Worm (Caenorhabditis elegans) whole organism, mixed stage, embryonic: Measurements from ENCODE around the gene F59A6.13.

Experiments used
- M03D4.4 ChIP-seq: sonication (generic microtip); optimal IDR thresholded peaks from 2 replicates; lab custom pipeline; 2017; ENCODE audit warnings: mild to moderate bottlenecking, missing genetic modification characterization, missing compliant biosample characterization
- bed-3 ChIP-seq: fragments of 200-800 bp; sonication (Bioruptor generic); optimal IDR thresholded peaks from 3 replicates; lab custom pipeline; 2018; ENCODE audit warnings: mild to moderate bottlenecking, missing genetic modification characterization, moderate library complexity, missing compliant biosample characterization
- blmp-1 ChIP-seq: fragments of 150-350 bp; optimal IDR thresholded peaks from 2 replicates; lab custom pipeline; 2014; ENCODE audit warnings: missing biosample characterization, missing genetic modification characterization
- ceh-39 ChIP-seq: fragments of 150-350 bp; optimal IDR thresholded peaks from 2 replicates; lab custom pipeline; 2014; ENCODE audit warnings: missing biosample characterization, missing genetic modification characterization
- ceh-43 ChIP-seq: fragments of 200-800 bp; sonication (Bioruptor generic); optimal IDR thresholded peaks from 2 replicates; lab custom pipeline; 2018; ENCODE audit warnings: mild to moderate bottlenecking, missing genetic modification characterization, moderate library complexity, missing compliant biosample characterization
- ceh-83 ChIP-seq: fragments of 200-800 bp; sonication (Bioruptor generic); optimal IDR thresholded peaks from 2 replicates; lab custom pipeline; 2018; ENCODE audit warnings: mild to moderate bottlenecking, missing genetic modification characterization, missing compliant biosample characterization
- ces-1 ChIP-seq: fragments of 150-350 bp; optimal IDR thresholded peaks from 2 replicates; lab custom pipeline; 2014; ENCODE audit warnings: missing biosample characterization, missing genetic modification reagents, missing genetic modification characterization
- cnd-1 ChIP-seq: fragments of 200-800 bp; sonication (Bioruptor generic); optimal IDR thresholded peaks from 2 replicates; lab custom pipeline; 2018; ENCODE audit warnings: mild to moderate bottlenecking, missing genetic modification characterization, missing compliant biosample characterization
- drap-1 ChIP-seq: fragments of 200-800 bp; sonication (Bioruptor generic); optimal IDR thresholded peaks from 3 replicates; lab custom pipeline; 2018; ENCODE audit warnings: mild to moderate bottlenecking, missing genetic modification characterization, missing compliant biosample characterization
- elt-3 ChIP-seq: fragments of 150-350 bp; optimal IDR thresholded peaks from 2 replicates; lab custom pipeline; 2014; ENCODE audit warnings: missing biosample characterization, missing genetic modification characterization
- flh-1 ChIP-seq: fragments of 200-800 bp; sonication (Bioruptor generic); optimal IDR thresholded peaks from 2 replicates; lab custom pipeline; 2018; ENCODE audit warnings: mild to moderate bottlenecking, missing genetic modification characterization, moderate library complexity, missing compliant biosample characterization
- ham-2 ChIP-seq: fragments of 200-800 bp; sonication (Bioruptor generic); optimal IDR thresholded peaks from 2 replicates; lab custom pipeline; 2018; ENCODE audit warnings: mild to moderate bottlenecking, missing genetic modification characterization, missing compliant biosample characterization
- hlh-1 ChIP-seq: fragments of 150-350 bp; optimal IDR thresholded peaks from 2 replicates; lab custom pipeline; 2014; ENCODE audit warnings: missing biosample characterization, missing genetic modification reagents, missing genetic modification characterization
- lin-32 ChIP-seq: fragments of 200-800 bp; sonication (Bioruptor generic); optimal IDR thresholded peaks from 2 replicates; lab custom pipeline; 2018; ENCODE audit warnings: mild to moderate bottlenecking, missing genetic modification characterization, missing compliant biosample characterization
- lsy-2 ChIP-seq: fragments of 150-350 bp; optimal IDR thresholded peaks from 2 replicates; lab custom pipeline; 2014; ENCODE audit warnings: missing biosample characterization, missing genetic modification characterization
- mab-5 ChIP-seq: fragments of 150-350 bp; optimal IDR thresholded peaks from 2 replicates; lab custom pipeline; 2014; ENCODE audit warnings: missing biosample characterization, missing genetic modification characterization
- mep-1 ChIP-seq: fragments of 150-350 bp; optimal IDR thresholded peaks from 2 replicates; lab custom pipeline; 2017; ENCODE audit warnings: missing biosample characterization, missing genetic modification reagents, missing genetic modification characterization, inconsistent platforms
- mls-2 ChIP-seq: sonication (generic microtip); optimal IDR thresholded peaks from 2 replicates; lab custom pipeline; 2016; ENCODE audit warnings: mild to moderate bottlenecking, missing genetic modification characterization, moderate library complexity, missing compliant biosample characterization
- nhr-237 ChIP-seq: fragments of 150-350 bp; optimal IDR thresholded peaks from 2 replicates; lab custom pipeline; 2014; ENCODE audit warnings: missing biosample characterization, missing genetic modification characterization
- nhr-28 ChIP-seq: fragments of 150-350 bp; optimal IDR thresholded peaks from 2 replicates; lab custom pipeline; 2014; ENCODE audit warnings: missing biosample characterization, missing genetic modification characterization
- nhr-76 ChIP-seq: sonication (generic microtip); optimal IDR thresholded peaks from 2 replicates; lab custom pipeline; 2017; ENCODE audit warnings: missing biosample characterization, missing genetic modification characterization
- pha-4 ChIP-seq: fragments of 150-350 bp; optimal IDR thresholded peaks from 2 replicates; lab custom pipeline; 2018; ENCODE audit warnings: missing biosample characterization, missing genetic modification reagents, missing genetic modification characterization
- sem-2 ChIP-seq: fragments of 200-800 bp; sonication (Bioruptor generic); optimal IDR thresholded peaks from 2 replicates; lab custom pipeline; 2018; ENCODE audit warnings: mild to moderate bottlenecking, missing genetic modification characterization, missing compliant biosample characterization
- snpc-4 ChIP-seq: fragments of 150-350 bp; optimal IDR thresholded peaks from 2 replicates; lab custom pipeline; 2014; ENCODE audit warnings: missing biosample characterization, missing genetic modification characterization
- sptf-1 ChIP-seq: sonication (generic microtip); optimal IDR thresholded peaks from 2 replicates; lab custom pipeline; 2017; ENCODE audit warnings: mild to moderate bottlenecking, missing genetic modification characterization, moderate library complexity, missing compliant biosample characterization
- tbx-8 ChIP-seq: fragments of 200-800 bp; sonication (Bioruptor generic); optimal IDR thresholded peaks from 2 replicates; lab custom pipeline; 2018; ENCODE audit warnings: mild to moderate bottlenecking, missing genetic modification characterization, moderate library complexity, missing compliant biosample characterization
- unc-120 ChIP-seq: sonication (generic microtip); optimal IDR thresholded peaks from 2 replicates; lab custom pipeline; 2017; ENCODE audit warnings: missing genetic modification characterization, missing compliant biosample characterization; ENCODE audit not compliant: poor library complexity, severe bottlenecking
- unc-39 ChIP-seq: fragments of 150-350 bp; optimal IDR thresholded peaks from 2 replicates; lab custom pipeline; 2014; ENCODE audit warnings: missing biosample characterization, missing genetic modification characterization
- unc-62 ChIP-seq: fragments of 150-350 bp; optimal IDR thresholded peaks from 2 replicates; lab custom pipeline; 2014; ENCODE audit warnings: missing biosample characterization, missing genetic modification reagents, missing genetic modification characterization
- zip-8 ChIP-seq: fragments of 150-350 bp; optimal IDR thresholded peaks from 2 replicates; lab custom pipeline; 2014; ENCODE audit warnings: missing biosample characterization, missing genetic modification characterization
- ztf-11 ChIP-seq: fragments of 150-350 bp; optimal IDR thresholded peaks from 2 replicates; lab custom pipeline; 2014; ENCODE audit warnings: missing biosample characterization, missing genetic modification characterization

F59A6.13 gene

DNA sequence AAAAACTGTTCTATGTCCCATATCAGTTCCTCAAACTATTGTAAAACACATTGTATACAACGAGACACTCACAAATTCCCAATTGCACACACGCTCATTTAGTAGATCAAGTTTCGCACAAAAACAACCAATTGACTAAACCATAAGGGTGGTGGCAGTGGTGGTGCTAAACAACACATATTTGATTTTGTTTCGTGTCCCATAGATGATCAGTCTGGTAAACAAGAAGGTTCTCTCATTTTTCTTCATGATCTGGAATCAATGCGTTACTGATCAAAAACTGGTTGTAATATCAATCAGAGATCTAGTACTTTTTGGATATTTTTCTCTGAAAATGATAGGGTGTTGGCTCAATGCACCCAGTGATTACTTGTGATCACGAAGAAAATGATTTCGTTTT lies 4.0 kb upstream of the F59A6.13 start:
- no peak for TF ChIP-seq M03D4.4
- no peak for TF ChIP-seq ham-2 (GFP tag; lab: Kevin White, UChicago)
- no peak for TF ChIP-seq zip-8 (tag; lab: Kevin White, UChicago)
- TF ChIP-seq elt-3 (tag; lab: Kevin White, UChicago), result no peak
- TF ChIP-seq hlh-1 (tag; lab: Kevin White, UChicago), result no peak
- TF ChIP-seq ceh-43 (GFP tag; lab: Kevin White, UChicago), result no peak
- no peak for TF ChIP-seq mls-2
- TF ChIP-seq mab-5 (tag; lab: Kevin White, UChicago), result no peak
- no peak for TF ChIP-seq lin-32 (GFP tag; lab: Kevin White, UChicago)
- no peak for TF ChIP-seq bed-3 (GFP tag; lab: Kevin White, UChicago)
- TF ChIP-seq sem-2 (GFP tag; lab: Kevin White, UChicago), result no peak
- TF ChIP-seq blmp-1 (tag; lab: Kevin White, UChicago), result no peak
- TF ChIP-seq flh-1, result no peak
- TF ChIP-seq ces-1 (GFP tag; lab: Kevin White, UChicago), result no peak
- TF ChIP-seq ceh-39 (tag; lab: Kevin White, UChicago), result no peak
- no peak for TF ChIP-seq nhr-237 (tag; lab: Kevin White, UChicago)
- no peak for TF ChIP-seq drap-1 (GFP tag; lab: Kevin White, UChicago)
- no peak for TF ChIP-seq unc-120 (tag; lab: Kevin White, UChicago)
- TF ChIP-seq pha-4, result no peak
- TF ChIP-seq, all 35 proteins: peak for 0

DNA sequence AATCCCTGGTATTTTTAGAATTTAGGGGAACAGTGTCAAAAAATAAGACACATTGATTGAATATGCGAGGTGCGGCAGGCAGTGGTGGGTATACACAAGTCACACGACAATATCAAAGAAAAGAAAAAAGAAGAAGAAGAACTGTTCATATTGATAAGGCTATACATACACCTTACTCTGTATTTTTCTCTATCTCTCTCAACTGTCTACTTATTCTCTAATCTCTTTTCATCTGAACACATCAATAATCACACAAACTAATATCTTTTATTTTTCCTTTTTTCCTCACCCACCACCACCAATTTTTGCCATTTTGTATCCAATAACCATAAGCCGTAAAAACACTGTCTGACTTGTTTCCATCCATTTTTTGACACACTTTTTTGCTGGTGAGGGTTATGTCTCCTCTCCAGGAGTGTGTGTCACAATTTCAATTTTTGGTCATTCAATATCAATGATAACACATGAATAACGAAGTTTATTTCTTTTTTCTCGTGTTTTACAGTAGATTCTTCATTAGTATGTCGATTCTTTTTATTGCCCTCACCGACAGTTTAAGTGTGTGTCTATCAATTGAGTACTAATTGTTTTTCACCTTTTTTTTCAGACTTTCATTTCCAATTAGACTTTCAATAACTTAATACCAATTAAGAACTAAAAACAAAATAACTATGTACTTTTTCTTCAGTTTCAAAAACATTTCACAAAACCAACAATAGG lies 3.1 kb upstream of the F59A6.13 start:
- TF ChIP-seq elt-3 (tag; lab: Kevin White, UChicago), result peak; percentile 17
- no peak for TF ChIP-seq ceh-39 (tag; lab: Kevin White, UChicago)
- TF ChIP-seq blmp-1 (tag; lab: Kevin White, UChicago), result no peak
- no peak for TF ChIP-seq unc-39 (tag; lab: Kevin White, UChicago)
- no peak for TF ChIP-seq M03D4.4
- TF ChIP-seq cnd-1 (tag; lab: Kevin White, UChicago), result no peak

DNA sequence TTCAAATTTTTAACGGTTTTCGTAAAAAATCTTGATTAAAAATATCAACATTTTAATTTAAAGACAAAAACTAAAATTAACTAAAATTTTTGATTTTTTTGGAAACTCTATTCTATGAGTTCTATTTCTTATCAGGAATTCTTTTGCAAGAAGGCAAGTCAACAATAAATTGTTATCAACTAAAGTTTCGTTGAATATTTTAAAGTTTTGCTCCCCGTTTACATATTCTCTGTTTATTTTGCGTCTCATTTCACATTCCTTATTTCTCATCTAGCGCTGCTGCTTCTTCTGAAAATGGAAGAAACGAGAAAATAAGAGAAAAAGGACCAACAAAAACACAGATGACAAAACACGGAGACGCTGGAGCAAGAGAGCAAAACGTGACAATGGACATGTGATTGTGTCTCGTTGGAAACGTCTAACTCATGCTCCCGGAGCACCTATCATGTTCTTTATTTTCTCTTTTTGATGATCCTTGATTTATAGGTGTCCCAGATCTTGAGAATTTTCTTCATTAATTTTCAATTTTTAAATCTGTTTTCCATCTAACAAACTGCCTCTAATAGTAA lies 2.0 kb upstream of the F59A6.13 start:
- TF ChIP-seq ham-2 (GFP tag; lab: Kevin White, UChicago) (no peak), ztf-11 (tag; lab: Kevin White, UChicago) (no peak), bed-3 (GFP tag; lab: Kevin White, UChicago) (no peak), ceh-43 (GFP tag; lab: Kevin White, UChicago) (no peak), pha-4 (no peak), ceh-83 (GFP tag; lab: Kevin White, UChicago) (no peak), tbx-8 (GFP tag; lab: Kevin White, UChicago) (no peak), snpc-4 (tag; lab: Kevin White, UChicago) (no peak), nhr-28 (tag; lab: Kevin White, UChicago) (no peak), nhr-76 (no peak), elt-3 (tag; lab: Kevin White, UChicago) (no peak), unc-120 (tag; lab: Kevin White, UChicago) (no peak), flh-1 (no peak), ces-1 (GFP tag; lab: Kevin White, UChicago) (no peak), mab-5 (tag; lab: Kevin White, UChicago) (no peak), mep-1 (tag; lab: Kevin White, UChicago) (no peak)

ce11 chrII:5021518-5021917 lies 1.1 kb upstream of the F59A6.13 start:
- no peak for TF ChIP-seq sem-2 (GFP tag; lab: Kevin White, UChicago)
- TF ChIP-seq zip-8 (tag; lab: Kevin White, UChicago), result no peak
- TF ChIP-seq ztf-11 (tag; lab: Kevin White, UChicago), result no peak
- no peak for TF ChIP-seq lsy-2 (tag; lab: Kevin White, UChicago)
- TF ChIP-seq elt-3 (tag; lab: Kevin White, UChicago), result no peak

DNA sequence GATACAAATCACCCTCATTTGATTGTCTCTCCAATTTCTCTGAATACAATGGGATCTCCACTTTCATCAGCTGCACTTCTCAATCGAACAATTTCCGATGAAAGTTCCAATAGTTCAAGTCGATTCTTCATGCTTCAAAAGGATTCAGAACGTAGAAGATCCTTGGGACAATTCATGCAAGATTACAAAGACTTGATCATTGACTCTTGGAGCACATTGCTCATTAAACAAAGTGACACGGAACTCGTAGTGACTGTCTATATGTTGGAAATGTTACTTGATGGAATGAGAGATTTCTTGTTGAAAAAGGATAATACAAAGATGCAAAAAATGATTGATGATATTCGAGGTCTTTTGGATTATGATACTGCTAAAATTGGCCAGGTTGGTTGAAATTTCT lies 5.3 kb downstream of the F59A6.13 start:
- no peak for TF ChIP-seq unc-62 (GFP tag; lab: Kevin White, UChicago)
- no peak for TF ChIP-seq nhr-76
- no peak for TF ChIP-seq sptf-1 (tag; lab: Kevin White, UChicago)
- TF ChIP-seq unc-39 (tag; lab: Kevin White, UChicago), result no peak
- no peak for TF ChIP-seq lsy-2 (tag; lab: Kevin White, UChicago)
- TF ChIP-seq mab-5 (tag; lab: Kevin White, UChicago), result no peak
- no peak for TF ChIP-seq blmp-1 (tag; lab: Kevin White, UChicago)
- TF ChIP-seq ces-1 (GFP tag; lab: Kevin White, UChicago), result no peak
- TF ChIP-seq flh-1, result no peak
